Worm (Caenorhabditis elegans) whole organism, L4 larva: ENCODE data around the gene rps-29.

ENCODE experiments used
- F37D6.2 ChIP-seq: sonication (generic microtip); optimal IDR thresholded peaks from 2 replicates; lab custom pipeline; 2016; ENCODE audit warnings: mild to moderate bottlenecking, missing genetic modification characterization, missing compliant biosample characterization
- F44E2.7 ChIP-seq: fragments of 200-800 bp; sonication (Bioruptor generic); IDR thresholded peaks from 2 replicates; pipeline ENCODE4 v2.1.2; 2022; ENCODE audit warnings: missing genetic modification characterization, missing compliant biosample characterization
- R02D3.7 ChIP-seq: fragments of 150-350 bp; sonication (generic microtip); optimal IDR thresholded peaks from 3 replicates; lab custom pipeline; 2014; ENCODE audit warnings: missing biosample characterization, missing genetic modification characterization
- T20F7.1 ChIP-seq: fragments of 200-800 bp; sonication (Bioruptor generic); optimal IDR thresholded peaks from 2 replicates; lab custom pipeline; 2018; ENCODE audit warnings: mild to moderate bottlenecking, missing genetic modification characterization, missing compliant biosample characterization
- T26A8.4 ChIP-seq: fragments of 200-800 bp; sonication (Bioruptor generic); IDR thresholded peaks from 2 replicates; pipeline ENCODE4 v1.3.6; 2022; ENCODE audit warnings: missing genetic modification characterization, missing compliant biosample characterization
- Y105C5A.15 ChIP-seq: fragments of 200-800 bp; sonication (Bioruptor generic); IDR thresholded peaks from 2 replicates; pipeline ENCODE4 v1.3.6; 2022; ENCODE audit warnings: missing genetic modification characterization, missing compliant biosample characterization
- Y75B8A.6 ChIP-seq: fragments of 200-800 bp; sonication (Bioruptor generic); IDR thresholded peaks from 2 replicates; pipeline ENCODE4 v1.3.6; 2022; ENCODE audit warnings: missing genetic modification reagents, missing genetic modification characterization, missing compliant biosample characterization
- aha-1 ChIP-seq: fragments of 150-350 bp; peaks from one replicate; lab custom pipeline; 2014; ENCODE audit warnings: missing biosample characterization, missing genetic modification characterization
- ama-1 ChIP-seq: fragments of 150-350 bp; optimal IDR thresholded peaks from 2 replicates; lab custom pipeline; 2014; ENCODE audit warnings: inconsistent platforms, mixed read lengths
- arid-1 ChIP-seq: fragments of 200-800 bp; sonication (Bioruptor generic); conservative IDR thresholded peaks from 2 replicates; pipeline ENCODE4 v1.3.6; 2022; ENCODE audit warnings: missing genetic modification reagents, missing genetic modification characterization, missing compliant biosample characterization
- ceh-32 ChIP-seq: sonication (generic microtip); optimal IDR thresholded peaks from 2 replicates; lab custom pipeline; 2016; ENCODE audit warnings: mild to moderate bottlenecking, missing genetic modification characterization, missing compliant biosample characterization; ENCODE audit not compliant: poor library complexity
- ces-1 ChIP-seq: fragments of 150-350 bp; sonication (generic microtip); optimal IDR thresholded peaks from 4 replicates; lab custom pipeline; 2014; ENCODE audit warnings: missing biosample characterization, missing genetic modification reagents, missing genetic modification characterization
- cey-2 ChIP-seq: sonication (generic microtip); optimal IDR thresholded peaks from 3 replicates; lab custom pipeline; 2017; ENCODE audit warnings: missing genetic modification characterization, mild to moderate bottlenecking, missing compliant biosample characterization, antibody characterized with exemption, borderline replicate concordance; ENCODE audit not compliant: insufficient read depth
- daf-12 ChIP-seq: fragments of 150-350 bp; optimal IDR thresholded peaks from 2 replicates; lab custom pipeline; 2014; ENCODE audit warnings: missing biosample characterization, missing genetic modification reagents, missing genetic modification characterization
- daf-19 ChIP-seq: fragments of 200-800 bp; sonication (Bioruptor generic); conservative IDR thresholded peaks from 2 replicates; pipeline ENCODE4 v1.3.6; 2022; ENCODE audit warnings: missing genetic modification characterization, missing compliant biosample characterization
- daf-8 ChIP-seq: fragments of 200-800 bp; sonication (Bioruptor generic); IDR thresholded peaks from 2 replicates; pipeline ENCODE4 v1.3.6; 2022; ENCODE audit warnings: missing genetic modification characterization, missing compliant biosample characterization
- dmd-8 ChIP-seq: fragments of 200-800 bp; sonication (Bioruptor generic); IDR thresholded peaks from 2 replicates; pipeline ENCODE4 v1.3.6; 2022; ENCODE audit warnings: missing genetic modification characterization, missing compliant biosample characterization
- dmd-9 ChIP-seq: fragments of 200-800 bp; sonication (Bioruptor generic); IDR thresholded peaks from 2 replicates; pipeline ENCODE4 v1.3.6; 2022; ENCODE audit warnings: missing genetic modification reagents, missing genetic modification characterization, missing compliant biosample characterization
- duxl-1 ChIP-seq: sonication (generic microtip); optimal IDR thresholded peaks from 2 replicates; lab custom pipeline; 2016; ENCODE audit warnings: mild to moderate bottlenecking, missing genetic modification characterization, moderate library complexity, missing compliant biosample characterization; ENCODE audit not compliant: poor library complexity
- dve-1 ChIP-seq: sonication (generic microtip); optimal IDR thresholded peaks from 2 replicates; lab custom pipeline; 2017; ENCODE audit warnings: antibody characterized with exemption, mild to moderate bottlenecking, missing genetic modification characterization, missing compliant biosample characterization; ENCODE audit not compliant: insufficient read depth
- egl-27 ChIP-seq: sonication (generic microtip); optimal IDR thresholded peaks from 3 replicates; lab custom pipeline; 2017; ENCODE audit warnings: missing biosample characterization, missing genetic modification reagents, missing genetic modification characterization
- egl-43 ChIP-seq: fragments of 200-800 bp; sonication (Bioruptor generic); IDR thresholded peaks from 2 replicates; pipeline ENCODE4 v1.3.6; 2022; ENCODE audit warnings: missing genetic modification reagents, missing genetic modification characterization, missing compliant biosample characterization
- fkh-10 ChIP-seq: fragments of 150-350 bp; optimal IDR thresholded peaks from 2 replicates; lab custom pipeline; 2014; ENCODE audit warnings: missing biosample characterization, missing genetic modification reagents, missing genetic modification characterization
- hif-1 ChIP-seq, 2 experiments: sonication (generic microtip); optimal IDR thresholded peaks; 2 replicates each; lab custom pipeline; 2016 to 2017; ENCODE audit warnings: missing compliant biosample characterization in 2 of 2, missing genetic modification characterization in 2 of 2, missing genetic modification reagents in 2 of 2, missing genotype in 2 of 2, mild to moderate bottlenecking in 1 of 2
- hmg-1.1 ChIP-seq: fragments of 200-800 bp; sonication (Bioruptor generic); IDR thresholded peaks from 2 replicates; pipeline ENCODE4 v1.3.6; 2022; ENCODE audit warnings: missing genetic modification reagents, missing genetic modification characterization, missing compliant biosample characterization
- jun-1 ChIP-seq: fragments of 150-350 bp; optimal IDR thresholded peaks from 2 replicates; lab custom pipeline; 2014; ENCODE audit warnings: missing biosample characterization, missing genetic modification reagents, missing genetic modification characterization
- lin-13 ChIP-seq: fragments of 150-350 bp; optimal IDR thresholded peaks from 2 replicates; lab custom pipeline; 2014; ENCODE audit warnings: missing biosample characterization, missing genetic modification reagents, missing genetic modification characterization
- lin-38 ChIP-seq: fragments of 200-800 bp; sonication (Bioruptor generic); IDR thresholded peaks from 2 replicates; pipeline ENCODE4 v1.3.6; 2022; ENCODE audit warnings: missing genetic modification reagents, missing genetic modification characterization, missing compliant biosample characterization
- mes-2 ChIP-seq: sonication (generic microtip); optimal IDR thresholded peaks from 2 replicates; lab custom pipeline; 2016; ENCODE audit warnings: missing genotype, mild to moderate bottlenecking, missing genetic modification characterization, missing compliant biosample characterization; ENCODE audit not compliant: poor library complexity, severe bottlenecking
- mxl-2 ChIP-seq: fragments of 200-800 bp; sonication (Bioruptor generic); conservative IDR thresholded peaks from 2 replicates; pipeline ENCODE4 v1.3.6; 2022; ENCODE audit warnings: missing genetic modification reagents, missing genetic modification characterization, missing compliant biosample characterization
- mxl-3 ChIP-seq: fragments of 200-800 bp; sonication (Bioruptor generic); optimal IDR thresholded peaks from 2 replicates; lab custom pipeline; 2018; ENCODE audit warnings: mild to moderate bottlenecking, missing genetic modification characterization, missing compliant biosample characterization
- nhr-25 ChIP-seq: sonication (generic microtip); optimal IDR thresholded peaks from 2 replicates; lab custom pipeline; 2017; ENCODE audit warnings: missing genetic modification characterization, mild to moderate bottlenecking, missing compliant biosample characterization, antibody characterized with exemption, moderate library complexity, borderline replicate concordance; ENCODE audit not compliant: insufficient read depth
- nhr-28 ChIP-seq: fragments of 150-350 bp; optimal IDR thresholded peaks from 2 replicates; lab custom pipeline; 2014; ENCODE audit warnings: missing biosample characterization, missing genetic modification characterization
- nhr-48 ChIP-seq: sonication (generic microtip); optimal IDR thresholded peaks from 2 replicates; lab custom pipeline; 2016; ENCODE audit warnings: mild to moderate bottlenecking, missing genetic modification characterization, missing compliant biosample characterization
- nhr-77 ChIP-seq: fragments of 150-350 bp; optimal IDR thresholded peaks from 2 replicates; lab custom pipeline; 2014; ENCODE audit warnings: missing biosample characterization, missing genetic modification characterization
- php-3 ChIP-seq: fragments of 200-800 bp; sonication (Bioruptor generic); IDR thresholded peaks from 2 replicates; pipeline ENCODE4 v1.3.6; 2022; ENCODE audit warnings: missing genetic modification reagents, missing genetic modification characterization, missing compliant biosample characterization
- saeg-2 ChIP-seq: fragments of 200-800 bp; sonication (Bioruptor generic); IDR thresholded peaks from 2 replicates; pipeline ENCODE4 v1.3.6; 2022; ENCODE audit warnings: missing genetic modification reagents, missing genetic modification characterization, missing compliant biosample characterization
- sdz-12 ChIP-seq: fragments of 200-800 bp; sonication (Bioruptor generic); optimal IDR thresholded peaks from 2 replicates; lab custom pipeline; 2018; ENCODE audit warnings: mild to moderate bottlenecking, missing genetic modification characterization, missing compliant biosample characterization
- set-16 ChIP-seq: fragments of 200-800 bp; sonication (Bioruptor generic); IDR thresholded peaks from 2 replicates; pipeline ENCODE4 v1.3.6; 2022; ENCODE audit warnings: missing genetic modification reagents, missing genetic modification characterization, missing compliant biosample characterization
- snpc-1.2 ChIP-seq: fragments of 200-800 bp; sonication (Bioruptor generic); IDR thresholded peaks from 2 replicates; pipeline ENCODE4 v1.3.6; 2022; ENCODE audit warnings: missing genetic modification reagents, missing genetic modification characterization, missing compliant biosample characterization
- snpc-4 ChIP-seq: fragments of 150-350 bp; optimal IDR thresholded peaks from 2 replicates; lab custom pipeline; 2014; ENCODE audit warnings: missing biosample characterization, missing genetic modification characterization
- spr-1 ChIP-seq: sonication (generic microtip); optimal IDR thresholded peaks from 2 replicates; lab custom pipeline; 2016; ENCODE audit warnings: mild to moderate bottlenecking, missing genetic modification characterization, missing compliant biosample characterization
- tra-1 ChIP-seq: fragments of 200-800 bp; sonication (Bioruptor generic); IDR thresholded peaks from 2 replicates; pipeline ENCODE4 v1.3.6; 2022; ENCODE audit warnings: missing genetic modification reagents, missing genetic modification characterization, missing compliant biosample characterization
- unc-130 ChIP-seq: sonication (generic microtip); optimal IDR thresholded peaks from 2 replicates; lab custom pipeline; 2016; ENCODE audit warnings: missing genetic modification reagents, missing genetic modification characterization, missing compliant biosample characterization
- unc-39 ChIP-seq: sonication (generic microtip); optimal IDR thresholded peaks from 2 replicates; lab custom pipeline; 2017; ENCODE audit warnings: missing biosample characterization, missing genetic modification characterization
- vab-7 ChIP-seq: fragments of 200-800 bp; sonication (Bioruptor generic); IDR thresholded peaks from 2 replicates; pipeline ENCODE4 v1.3.6; 2022; ENCODE audit warnings: missing genetic modification reagents, missing genetic modification characterization, missing compliant biosample characterization
- zag-1 ChIP-seq: fragments of 150-350 bp; optimal IDR thresholded peaks from 2 replicates; lab custom pipeline; 2014; ENCODE audit warnings: missing biosample characterization, missing genetic modification characterization
- zfp-3 ChIP-seq: fragments of 200-800 bp; sonication (Bioruptor generic); conservative IDR thresholded peaks from 2 replicates; pipeline ENCODE4 v1.3.6; 2022; ENCODE audit warnings: missing genetic modification reagents, missing genetic modification characterization, missing compliant biosample characterization
- zip-11 ChIP-seq: fragments of 200-800 bp; sonication (Bioruptor generic); IDR thresholded peaks from 2 replicates; pipeline ENCODE4 v1.3.6; 2022; ENCODE audit warnings: missing genetic modification characterization, missing compliant biosample characterization
- zip-2 ChIP-seq: fragments of 150-350 bp; optimal IDR thresholded peaks from 2 replicates; lab custom pipeline; 2014; ENCODE audit warnings: missing biosample characterization, missing genetic modification characterization

Gene rps-29

ce11 chrIII:832855-833504 lies 38.9 kb downstream of the rps-29 start, which contains the start of gene zip-2 (continued):
- TF ChIP-seq tra-1 (GFP tag; lab: Robert Waterston, UW) (0 out of 2 replicates have a peak, but pooled peaks have one; percentile 41), zfp-3 (GFP tag; lab: Robert Waterston, UW) (no peak), unc-39 (no peak), zag-1 (tag; lab: Kevin White, UChicago) (no peak), hif-1 (tag; optimal IDR thresholded peaks at IDR 0.05; lab: Kevin White, UChicago) (no peak), saeg-2 (GFP tag; lab: Robert Waterston, UW) (no peak), zip-11 (GFP tag; lab: Robert Waterston, UW) (no peak), spr-1 (tag; lab: Kevin White, UChicago) (no peak), fkh-10 (GFP tag; lab: Kevin White, UChicago) (no peak), nhr-28 (tag; lab: Kevin White, UChicago) (peak; percentile 91), set-16 (GFP tag; lab: Robert Waterston, UW) (no peak), dmd-8 (no peak), Y105C5A.15 (GFP tag; lab: Robert Waterston, UW) (no peak), dve-1 (tag; lab: Kevin White, UChicago) (peak; percentile 95), snpc-4 (tag; lab: Kevin White, UChicago) (no peak), T26A8.4 (GFP tag; lab: Robert Waterston, UW) (no peak), aha-1 (tag; lab: Kevin White, UChicago) (peak; percentile 91), hmg-1.1 (GFP tag; lab: Robert Waterston, UW) (no peak), ceh-32 (tag; lab: Kevin White, UChicago) (no peak), ama-1 (lab: Kevin White, UChicago) (no peak), jun-1 (tag; lab: Kevin White, UChicago) (peak; percentile 45), daf-8 (no peak), F44E2.7 (no peak), daf-19 (GFP tag; lab: Robert Waterston, UW) (no peak), egl-27 (tag; lab: Kevin White, UChicago) (no peak), daf-12 (tag; lab: Kevin White, UChicago) (no peak), nhr-48 (tag; lab: Kevin White, UChicago) (peak; percentile 53), R02D3.7 (tag; lab: Kevin White, UChicago) (no peak), unc-130 (GFP tag; lab: Kevin White, UChicago) (no peak), mxl-3 (GFP tag; lab: Kevin White, UChicago) (peak; percentile 32), mes-2 (tag; lab: Kevin White, UChicago) (peak; percentile 43), dmd-9 (GFP tag; lab: Robert Waterston, UW) (no peak), arid-1 (GFP tag; lab: Robert Waterston, UW) (no peak), sdz-12 (GFP tag; lab: Kevin White, UChicago) (no peak), mxl-2 (GFP tag; lab: Robert Waterston, UW) (no peak), zip-2 (no peak), php-3 (GFP tag; lab: Robert Waterston, UW) (peak; percentile 64), duxl-1 (tag; lab: Kevin White, UChicago) (no peak), cey-2 (tag; lab: Kevin White, UChicago) (no peak), F37D6.2 (no peak), nhr-25 (tag; lab: Kevin White, UChicago) (no peak), lin-38 (GFP tag; lab: Robert Waterston, UW) (no peak), egl-43 (GFP tag; lab: Robert Waterston, UW) (no peak), nhr-77 (tag; lab: Kevin White, UChicago) (peak; percentile 71), Y75B8A.6 (GFP tag; lab: Robert Waterston, UW) (no peak), snpc-1.2 (GFP tag; lab: Robert Waterston, UW) (no peak), ces-1 (GFP tag; lab: Kevin White, UChicago) (no peak), lin-13 (GFP tag; lab: Kevin White, UChicago) (no peak), vab-7 (GFP tag; lab: Robert Waterston, UW) (no peak), T20F7.1 (GFP tag; lab: Kevin White, UChicago) (peak; percentile 38)
